Fruit fly (Drosophila melanogaster): ENCODE measurements around the gene Mcm6.

- no peak for TF ChIP-seq CG2120 (GFP tag; optimal IDR thresholded peaks at IDR 0.05)
- TF ChIP-seq psq (GFP tag; optimal IDR thresholded peaks at IDR 0.05), result no peak
- no peak for TF ChIP-seq dmrt99B (tag; optimal IDR thresholded peaks at IDR 0.05)
- no peak for TF ChIP-seq bigmax (GFP tag; optimal IDR thresholded peaks at IDR 0.05)
- TF ChIP-seq fd96Cb (tag; optimal IDR thresholded peaks at IDR 0.05), result no peak
- TF ChIP-seq hkb (optimal IDR thresholded peaks at IDR 0.05), result no peak
- TF ChIP-seq hkb (GFP tag; IDR thresholded peaks at IDR 0.05), result no peak
- TF ChIP-seq ara (GFP tag; IDR thresholded peaks at IDR 0.05), result no peak
- no peak for TF ChIP-seq NC2α (GFP tag; optimal IDR thresholded peaks at IDR 0.05)
Measured at dm6 chrX:6708138-6708537, 34.0 kb downstream of the Mcm6 start.
